Fruit fly (Drosophila melanogaster) whole organism, embryonic: ENCODE data around the gene Gr32a.

ENCODE experiments used
- HLH4C ChIP-seq: fragments of 200-800 bp; sonication (Bioruptor generic); IDR thresholded peaks from 3 replicates; pipeline ENCODE4 v1.3.6; 2022; ENCODE audit warnings: missing biosample characterization, missing genetic modification characterization; ENCODE audit not compliant: partially characterized antibody
- HLH54F ChIP-seq: fragments of 200-800 bp; sonication (Bioruptor generic); optimal IDR thresholded peaks from 3 replicates; lab custom pipeline; 2016; ENCODE audit warnings: missing biosample characterization, missing genetic modification characterization
- Nf-YC ChIP-seq: fragments of 200-800 bp; optimal IDR thresholded peaks from 3 replicates; lab custom pipeline; 2019; ENCODE audit warnings: missing biosample characterization, mild to moderate bottlenecking, missing genetic modification characterization, moderate library complexity

DNA sequence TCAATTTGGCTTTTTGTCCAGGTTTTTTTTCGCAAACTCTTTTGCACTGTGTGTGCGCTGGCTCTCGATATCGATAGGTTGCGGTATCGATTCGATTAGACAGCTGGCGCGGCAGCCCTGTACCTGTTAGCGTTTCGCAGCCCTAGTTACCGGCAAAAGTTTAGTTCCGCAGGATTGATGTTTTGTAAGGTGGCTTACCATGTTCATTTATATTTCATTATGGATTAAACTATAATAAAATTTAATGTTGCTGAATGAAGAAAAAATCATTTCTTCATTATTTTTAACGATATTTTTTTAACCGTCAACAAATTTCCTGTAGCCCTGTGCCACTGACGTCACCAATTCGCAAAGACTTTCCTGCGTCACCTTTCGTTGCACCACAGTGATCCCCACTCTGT is 7.3 kb upstream of the Gr32a start, which contains the start of gene Reps:
- TF ChIP-seq Nf-YC (tag; lab: Kevin White, UChicago) (peak; percentile 88), HLH54F (peak; percentile 98), HLH4C (GFP tag; lab: Robert Waterston, UW) (peak; percentile 74)
